Fruit fly (Drosophila melanogaster): Measurements from ENCODE around the gene Mec2.
A peak's percentile ranks its signal among the peaks of the same experiment; 100 is the strongest.

DNA sequence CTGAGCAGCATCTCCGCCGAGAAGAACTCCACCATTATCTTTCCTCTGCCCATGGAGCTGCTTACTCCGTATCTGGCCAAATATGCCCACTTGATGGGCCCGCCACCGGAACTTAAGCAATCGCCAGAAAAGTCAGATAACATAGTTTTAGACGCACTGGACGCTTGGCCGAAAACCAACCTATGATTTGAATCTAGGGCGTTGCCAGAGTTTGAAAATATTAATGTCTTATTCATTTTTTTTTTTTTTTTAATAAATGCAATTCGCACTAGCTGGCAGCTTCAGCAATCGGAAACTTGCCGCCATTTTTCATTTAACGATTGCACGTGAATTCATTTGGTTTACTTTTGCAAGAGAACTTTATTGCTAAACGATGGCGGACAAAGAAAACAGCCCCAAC, 2.1 kb downstream of the Mec2 start, which contains the start of gene HP1D3csd:
- no peak for TF ChIP-seq CG8301 (tag; optimal IDR thresholded peaks at IDR 0.05)
- TF ChIP-seq EcR (GFP tag; optimal IDR thresholded peaks at IDR 0.05), result no peak
- TF ChIP-seq CG17806 (tag; optimal IDR thresholded peaks at IDR 0.05), result no peak
- TF ChIP-seq CG34367 (tag; optimal IDR thresholded peaks at IDR 0.05), result no peak
- TF ChIP-seq Ets98B (GFP tag; IDR thresholded peaks at IDR 0.05), result no peak
- no peak for TF ChIP-seq CG13204 (GFP tag; optimal IDR thresholded peaks at IDR 0.05)
- TF ChIP-seq CG8159 (tag; optimal IDR thresholded peaks at IDR 0.05), result no peak
- 0 out of 2 replicates have a peak, but pooled peaks have one; percentile 15 for TF ChIP-seq CG32121 (GFP tag; IDR thresholded peaks at IDR 0.05)
- TF ChIP-seq fd96Ca (GFP tag; IDR thresholded peaks at IDR 0.05), result peak; percentile 33; the same call in 1 of the 3 replicates
